Fruit fly (Drosophila melanogaster) Kc167 (cell line): ENCODE data around the gene CG2540.

Experiments used
- Myc ChIP-seq: fragments of >200 bp; optimal IDR thresholded peaks from 2 replicates; lab custom pipeline; 2017; ENCODE audit warnings: missing external identifiers
- Sin3A ChIP-seq: fragments of >200 bp; optimal IDR thresholded peaks from 2 replicates; lab custom pipeline; 2018; ENCODE audit warnings: missing external identifiers
- h ChIP-seq: fragments of >200 bp; optimal IDR thresholded peaks from 3 replicates; lab custom pipeline; 2018; ENCODE audit warnings: missing external identifiers
- insv ChIP-seq: fragments of >200 bp; optimal IDR thresholded peaks from 3 replicates; lab custom pipeline; 2018; ENCODE audit warnings: missing external identifiers
- psq ChIP-seq: fragments of >200 bp; optimal IDR thresholded peaks from 2 replicates; lab custom pipeline; 2017; ENCODE audit warnings: missing external identifiers
- ttk ChIP-seq: sonication (Bioruptor generic); optimal IDR thresholded peaks from 2 replicates; lab custom pipeline; 2017; ENCODE audit warnings: missing external identifiers

The CG2540 gene

DNA sequence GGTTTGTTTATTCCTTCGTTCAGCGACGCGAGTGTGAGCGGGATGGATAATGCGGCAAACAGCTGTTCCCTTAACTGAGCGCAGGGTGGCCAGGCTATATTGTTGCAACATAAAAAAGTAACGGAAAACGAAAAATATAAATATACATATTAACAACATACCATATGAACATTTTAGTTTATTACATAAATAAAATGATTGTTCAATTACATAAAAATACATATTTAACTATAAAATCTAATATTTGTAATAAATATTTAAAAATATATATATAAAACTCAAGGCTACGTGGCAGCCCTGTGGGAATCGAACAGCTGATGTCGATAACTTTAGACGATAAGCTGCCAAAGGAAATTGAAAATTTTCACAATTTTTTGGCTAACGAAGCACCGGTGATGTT lies at the start of gene CG2540, which contains the start of gene Aven:
Gene CG2540, plus strand, starts transcription at position 315 of the 400 bp plus-strand sequence.
Gene Aven, minus strand, starts transcription at position 77 of the 400 bp plus-strand sequence.
- TF ChIP-seq ttk (lab: Kevin White, UChicago): no peak

DNA sequence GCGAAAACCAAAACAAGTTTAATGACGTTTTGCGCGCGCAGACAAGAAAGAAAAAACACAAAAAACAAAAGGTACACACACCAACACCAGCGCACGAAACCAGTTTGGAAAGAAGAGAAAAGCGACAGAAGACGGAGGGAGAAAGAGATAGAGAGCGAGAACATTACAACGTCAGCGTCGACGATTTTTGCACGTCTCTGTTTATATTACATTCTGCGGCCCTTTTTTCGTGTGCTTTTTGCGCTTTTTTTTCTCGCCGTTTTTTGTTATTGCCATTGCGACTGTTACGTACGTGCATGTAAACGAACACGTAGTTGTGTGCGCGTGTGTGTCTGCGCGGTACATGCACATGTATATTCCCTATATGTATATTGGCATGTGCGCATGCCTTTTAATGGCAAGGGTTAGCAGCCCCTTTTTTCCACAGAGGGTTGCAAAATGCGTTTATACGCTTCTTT lies 49.6 kb upstream of the CG2540 start:
- TF ChIP-seq Myc (lab: Kevin White, UChicago): no peak
- no peak for TF ChIP-seq Sin3A (lab: Kevin White, UChicago)
- no peak for TF ChIP-seq insv (lab: Kevin White, UChicago)
- TF ChIP-seq h (lab: Kevin White, UChicago): no peak

DNA sequence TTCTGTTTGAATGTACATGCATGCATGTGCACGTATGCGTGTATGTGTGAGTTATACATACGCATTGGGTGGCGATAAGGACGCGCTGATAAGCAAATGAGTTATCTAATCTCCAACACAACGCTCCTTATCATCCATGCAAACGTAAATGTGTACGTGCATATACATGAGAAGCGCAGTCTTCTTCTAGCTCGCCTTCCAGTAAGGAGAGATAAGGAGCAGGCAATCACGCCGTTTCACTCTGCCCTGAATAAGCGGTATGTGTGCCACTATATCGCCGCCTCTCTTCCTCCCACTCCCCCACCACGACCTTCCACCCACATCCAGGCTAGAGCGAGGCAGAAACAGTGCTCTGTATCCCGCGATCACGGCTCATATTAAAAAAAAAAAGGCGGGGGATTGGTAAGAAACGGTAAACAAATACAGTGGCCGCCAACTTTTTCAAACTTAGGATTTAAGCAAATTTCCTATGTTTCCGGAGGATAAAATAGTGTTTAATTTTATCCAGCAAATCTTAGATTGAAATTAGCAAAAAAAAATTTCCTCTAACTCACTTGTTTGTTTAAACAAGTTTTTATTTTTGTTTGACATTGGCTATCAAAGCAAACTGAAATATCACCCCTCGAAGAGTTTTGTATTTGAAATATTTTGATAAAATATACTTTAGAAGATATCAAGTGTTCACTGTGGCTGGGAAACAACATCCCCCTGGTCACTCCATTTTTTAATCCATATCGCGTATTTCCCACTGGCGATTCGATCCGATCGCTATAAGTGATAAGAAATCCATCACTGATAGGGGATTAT lies 49.0 kb upstream of the CG2540 start:
- TF ChIP-seq ttk (lab: Kevin White, UChicago): no peak
- no peak for TF ChIP-seq psq (lab: Kevin White, UChicago)
- no peak for TF ChIP-seq h (lab: Kevin White, UChicago)
- TF ChIP-seq Sin3A (lab: Kevin White, UChicago): no peak
- no peak for TF ChIP-seq insv (lab: Kevin White, UChicago)
- TF ChIP-seq Myc (lab: Kevin White, UChicago): no peak

DNA sequence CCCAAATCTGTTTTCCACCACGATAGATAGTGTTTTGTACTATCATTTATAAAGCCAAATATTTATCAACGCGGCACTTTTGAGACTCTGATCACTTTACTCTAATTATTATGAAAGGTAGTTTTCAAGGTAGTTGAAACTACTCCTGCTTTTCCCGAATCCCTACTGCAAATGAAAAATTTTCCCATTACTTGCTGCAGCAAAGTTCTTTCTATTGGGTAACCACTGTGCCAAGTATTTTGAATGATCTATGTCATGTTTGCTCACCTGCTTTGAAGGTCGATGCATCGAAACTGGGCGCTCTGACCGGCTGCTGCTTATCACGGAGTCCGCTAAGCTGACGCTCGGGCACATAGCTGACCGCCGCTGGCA lies 48.4 kb upstream of the CG2540 start:
- no peak for TF ChIP-seq Myc (lab: Kevin White, UChicago)
- no peak for TF ChIP-seq insv (lab: Kevin White, UChicago)
- TF ChIP-seq ttk (lab: Kevin White, UChicago): no peak
- no peak for TF ChIP-seq Sin3A (lab: Kevin White, UChicago)
- TF ChIP-seq h (lab: Kevin White, UChicago): no peak
- no peak for TF ChIP-seq psq (lab: Kevin White, UChicago)

DNA sequence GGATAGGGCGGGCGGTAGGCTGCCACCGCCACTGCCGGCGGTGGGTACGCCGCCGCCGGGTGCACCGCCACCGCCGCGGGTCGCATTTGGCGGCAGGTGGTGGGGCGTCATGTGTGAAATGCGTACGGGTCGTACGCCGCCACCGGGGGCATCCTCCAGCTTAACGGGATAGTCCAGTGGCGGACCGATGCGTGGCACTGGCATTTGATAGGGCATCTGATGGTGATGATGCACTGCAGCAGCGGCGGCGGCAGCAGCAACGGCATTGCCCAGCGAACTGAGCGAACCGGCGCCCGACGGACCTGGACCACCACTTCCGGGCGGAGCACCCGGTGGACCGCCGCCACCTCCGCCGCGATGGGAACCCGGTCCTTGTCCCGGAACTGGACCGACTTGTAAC lies 47.8 kb upstream of the CG2540 start:
- TF ChIP-seq ttk (lab: Kevin White, UChicago) (peak; percentile 99), psq (lab: Kevin White, UChicago) (no peak), Sin3A (lab: Kevin White, UChicago) (no peak)

DNA sequence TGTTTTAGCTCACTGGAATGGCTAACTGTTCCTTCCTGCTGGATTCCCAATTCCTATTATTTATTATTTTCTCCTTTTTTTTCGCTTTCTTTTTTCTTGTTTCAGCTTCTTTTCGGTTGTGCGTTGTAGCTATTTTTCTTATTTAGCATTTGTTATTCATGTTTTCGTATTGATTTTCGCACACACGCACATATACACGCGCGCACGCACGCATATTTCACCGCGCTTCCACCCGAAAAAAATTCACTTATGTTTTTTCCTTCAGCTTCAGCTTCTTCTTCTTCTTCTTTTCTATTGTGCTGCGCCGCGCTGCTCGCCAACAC lies 47.1 kb upstream of the CG2540 start:
- TF ChIP-seq Sin3A (lab: Kevin White, UChicago): no peak
- no peak for TF ChIP-seq insv (lab: Kevin White, UChicago)
- no peak for TF ChIP-seq ttk (lab: Kevin White, UChicago)
- TF ChIP-seq h (lab: Kevin White, UChicago): no peak
- no peak for TF ChIP-seq psq (lab: Kevin White, UChicago)
- TF ChIP-seq Myc (lab: Kevin White, UChicago): no peak

DNA sequence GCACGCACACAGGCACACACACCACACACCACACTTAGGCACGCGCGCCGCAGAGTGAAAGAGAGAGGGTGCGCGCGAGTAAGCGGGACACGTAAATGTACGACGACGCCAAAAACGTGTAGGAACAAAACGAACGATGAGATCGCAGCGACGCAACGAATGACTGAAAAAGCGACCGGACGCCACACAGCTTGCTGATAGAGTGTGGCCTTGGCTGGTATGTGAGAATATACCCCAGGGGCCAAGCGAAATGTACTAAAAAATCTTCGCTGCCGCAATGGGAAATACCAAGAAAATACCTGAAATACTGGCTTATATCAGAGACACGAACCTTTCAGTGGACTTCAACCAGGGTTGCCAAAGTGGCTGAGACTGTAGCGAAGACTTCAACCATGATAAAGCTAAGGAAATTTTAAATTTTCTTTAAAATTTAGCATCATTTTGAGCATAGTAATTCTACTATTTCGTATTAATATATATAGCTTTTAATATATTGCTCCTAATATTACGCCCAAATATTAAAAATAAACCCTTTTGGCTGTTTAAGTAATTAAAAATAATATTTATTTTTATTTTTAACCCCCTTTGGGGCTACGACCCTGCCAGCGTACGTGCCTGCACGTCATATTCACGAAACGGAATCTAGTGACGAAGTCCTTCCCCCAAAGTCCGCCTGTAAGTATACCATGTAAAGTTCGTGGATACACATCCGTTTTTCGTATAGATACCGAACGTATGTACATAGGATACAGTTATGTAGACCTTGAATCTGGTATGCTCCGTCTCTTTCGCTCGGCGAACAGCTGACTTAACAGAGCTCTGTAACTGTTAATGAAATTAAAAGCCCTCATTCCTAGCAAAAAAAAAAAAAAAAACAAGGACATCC lies 46.5 kb upstream of the CG2540 start, which contains the start of gene Pits:
Gene Pits, minus strand, starts transcription at position 210 of the 886 bp plus-strand sequence.
- no peak for TF ChIP-seq psq (lab: Kevin White, UChicago)
- no peak for TF ChIP-seq Myc (lab: Kevin White, UChicago)
- no peak for TF ChIP-seq ttk (lab: Kevin White, UChicago)
- TF ChIP-seq h (lab: Kevin White, UChicago): no peak

DNA sequence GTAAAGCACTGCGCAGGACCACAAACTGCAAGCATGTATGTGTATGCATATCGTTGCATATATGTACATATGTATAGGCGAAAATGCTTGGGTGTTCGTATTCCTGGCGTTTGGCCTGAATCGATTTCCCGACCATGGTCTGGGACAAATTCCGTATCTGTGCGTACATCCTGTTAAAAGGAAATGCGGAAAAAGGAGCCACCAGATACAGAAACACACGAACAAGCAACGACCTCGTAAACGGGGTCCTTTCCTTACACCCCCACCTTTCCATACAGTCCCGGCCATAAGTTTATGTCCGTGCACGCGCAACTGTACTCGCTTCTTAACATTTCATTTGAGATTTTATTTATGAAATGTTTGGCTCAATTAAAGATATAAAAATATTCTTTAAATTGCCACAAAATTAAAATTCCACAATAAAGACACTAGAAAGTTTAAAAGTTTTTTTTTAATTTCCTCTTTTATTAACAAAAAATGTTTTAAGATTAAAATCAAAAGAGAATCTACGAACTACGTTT lies 45.7 kb upstream of the CG2540 start:
- no peak for TF ChIP-seq Myc (lab: Kevin White, UChicago)
- no peak for TF ChIP-seq Sin3A (lab: Kevin White, UChicago)
- TF ChIP-seq psq (lab: Kevin White, UChicago): no peak
- TF ChIP-seq insv (lab: Kevin White, UChicago): no peak
- no peak for TF ChIP-seq h (lab: Kevin White, UChicago)
- TF ChIP-seq ttk (lab: Kevin White, UChicago): no peak

DNA sequence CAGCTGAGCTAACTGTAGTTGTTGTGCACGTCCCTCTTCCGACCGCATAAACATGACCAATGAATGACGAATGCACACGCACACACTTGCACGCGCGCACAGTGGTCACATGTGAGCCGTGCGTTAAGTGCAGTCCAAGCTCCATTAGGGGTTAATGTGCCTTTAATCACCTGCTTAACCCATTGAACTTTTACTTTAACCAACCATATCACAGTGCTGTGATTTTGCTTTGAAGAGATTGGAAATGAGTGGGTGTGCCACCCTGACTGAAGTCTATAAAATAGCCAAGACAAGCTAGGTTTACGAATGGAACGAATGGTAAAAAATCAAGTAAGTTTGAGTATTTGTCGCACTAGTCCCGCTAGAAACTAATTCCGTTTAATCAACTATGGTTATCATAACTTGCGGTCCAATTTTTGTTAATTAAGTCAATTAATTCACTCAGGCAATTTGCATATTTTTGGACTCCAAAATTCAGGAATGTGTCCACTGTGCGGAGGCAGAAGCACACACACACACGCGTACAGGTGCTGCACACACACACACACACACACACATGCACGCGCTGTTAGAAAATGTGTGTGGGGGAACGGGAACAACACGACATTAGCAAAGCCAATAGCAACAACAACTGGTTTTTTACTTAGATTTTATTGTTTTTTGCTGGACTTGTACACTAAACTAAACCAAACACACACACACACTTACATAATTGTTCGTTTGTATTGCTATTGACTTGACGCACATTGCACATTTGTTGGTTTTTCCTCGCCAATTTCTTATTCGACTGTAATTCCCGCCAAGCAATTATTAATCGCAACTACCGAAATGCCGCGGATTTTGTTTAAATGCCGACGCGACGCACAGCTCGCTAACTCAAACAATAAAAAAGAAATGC lies 38.2 kb upstream of the CG2540 start:
- TF ChIP-seq h (lab: Kevin White, UChicago) (no peak), Sin3A (lab: Kevin White, UChicago) (no peak), Myc (lab: Kevin White, UChicago) (no peak), psq (lab: Kevin White, UChicago) (no peak), insv (lab: Kevin White, UChicago) (no peak), ttk (lab: Kevin White, UChicago) (no peak)

DNA sequence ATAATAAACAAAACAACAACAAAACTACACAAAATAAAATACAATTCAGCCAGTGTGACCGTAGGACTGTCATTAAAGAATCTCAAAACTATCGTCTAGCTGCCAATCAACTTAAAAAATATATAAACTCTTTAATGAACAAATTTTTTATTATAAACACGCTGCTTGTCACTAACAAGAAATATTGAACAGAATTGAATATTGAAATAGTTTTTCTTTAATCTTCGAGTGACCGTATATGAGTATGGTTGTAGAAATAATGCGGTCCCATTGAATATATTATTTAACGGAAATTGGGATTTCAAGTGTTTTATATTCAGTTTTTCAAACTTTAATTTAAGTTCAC lies 37.6 kb upstream of the CG2540 start, which contains the start of gene LIMK1:
Gene LIMK1, minus strand, starts transcription at position 73 of the 346 bp plus-strand sequence.
- no peak for TF ChIP-seq Sin3A (lab: Kevin White, UChicago)
- no peak for TF ChIP-seq h (lab: Kevin White, UChicago)
- no peak for TF ChIP-seq ttk (lab: Kevin White, UChicago)
- TF ChIP-seq Myc (lab: Kevin White, UChicago): no peak
- TF ChIP-seq insv (lab: Kevin White, UChicago): no peak
- no peak for TF ChIP-seq psq (lab: Kevin White, UChicago)
